Worm (Caenorhabditis elegans) whole organism, midembryonic: ENCODE measurements around the gene F57A8.6.

Source experiments
- cog-1 ChIP-seq: sonication (generic microtip); optimal IDR thresholded peaks from 2 replicates; lab custom pipeline; 2016; ENCODE audit warnings: missing genetic modification characterization, missing compliant biosample characterization
- klf-2 ChIP-seq: fragments of 200-800 bp; sonication (Bioruptor generic); conservative IDR thresholded peaks from 2 replicates; pipeline ENCODE4 v1.3.6; 2022; ENCODE audit warnings: missing genetic modification reagents, missing genetic modification characterization, missing compliant biosample characterization
- ref-1 ChIP-seq: fragments of 200-800 bp; sonication (Bioruptor generic); conservative IDR thresholded peaks from 2 replicates; pipeline ENCODE4 v1.3.6; 2022; ENCODE audit warnings: missing genetic modification reagents, missing genetic modification characterization, missing compliant biosample characterization
- tab-1 ChIP-seq: fragments of 200-800 bp; sonication (Bioruptor generic); IDR thresholded peaks from 2 replicates; pipeline ENCODE4 v1.3.6; 2022; ENCODE audit warnings: missing genetic modification characterization, missing compliant biosample characterization
- ztf-29 ChIP-seq: fragments of 200-800 bp; sonication (Bioruptor generic); IDR thresholded peaks from 2 replicates; pipeline ENCODE4 v1.3.6; 2022; ENCODE audit warnings: missing genetic modification reagents, missing genetic modification characterization, missing compliant biosample characterization

ce11 chrV:10080905-10081304, 7.2 kb upstream of the F57A8.6 start:
- TF ChIP-seq ztf-29 (no peak), tab-1 (GFP tag; lab: Robert Waterston, UW) (no peak), cog-1 (tag; lab: Kevin White, UChicago) (no peak), ref-1 (GFP tag; lab: Robert Waterston, UW) (no peak), klf-2 (no peak)
